Worm (Caenorhabditis elegans) whole organism, mixed stage, embryonic: ENCODE measurements around the gene C34C12.7.

ENCODE experiments used
- nhr-76 ChIP-seq: sonication (generic microtip); optimal IDR thresholded peaks from 2 replicates; lab custom pipeline; 2017; ENCODE audit warnings: missing biosample characterization, missing genetic modification characterization
- pha-4 ChIP-seq: fragments of 150-350 bp; optimal IDR thresholded peaks from 2 replicates; lab custom pipeline; 2018; ENCODE audit warnings: missing biosample characterization, missing genetic modification reagents, missing genetic modification characterization
- tbx-8 ChIP-seq: fragments of 200-800 bp; sonication (Bioruptor generic); optimal IDR thresholded peaks from 2 replicates; lab custom pipeline; 2018; ENCODE audit warnings: mild to moderate bottlenecking, missing genetic modification characterization, moderate library complexity, missing compliant biosample characterization
- ztf-11 ChIP-seq: fragments of 150-350 bp; optimal IDR thresholded peaks from 2 replicates; lab custom pipeline; 2014; ENCODE audit warnings: missing biosample characterization, missing genetic modification characterization

DNA sequence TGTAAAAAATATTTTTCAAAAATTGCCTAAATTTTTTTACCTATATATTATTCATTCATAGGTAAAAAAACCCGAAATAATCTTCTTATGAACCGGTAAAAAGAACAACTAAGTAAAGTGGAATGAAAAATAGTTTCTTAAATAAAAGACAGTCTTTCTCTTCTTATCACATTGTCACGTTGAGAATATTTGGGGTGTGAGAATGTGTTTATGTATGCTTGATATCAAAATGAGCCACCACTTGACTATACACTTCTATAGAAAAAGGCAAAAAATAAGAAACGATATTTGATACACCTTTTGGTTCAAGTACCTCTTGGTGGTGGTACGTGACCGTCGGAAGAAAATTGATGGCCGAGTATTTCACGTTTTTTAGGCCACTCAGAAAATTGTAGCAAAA lies 31.4 kb upstream of the C34C12.7 start, which contains the start of gene hmit-1.3:
- no peak for TF ChIP-seq nhr-76 (tag; lab: Kevin White, UChicago)
- TF ChIP-seq ztf-11 (tag; lab: Kevin White, UChicago): no peak
- TF ChIP-seq tbx-8 (GFP tag; lab: Kevin White, UChicago): no peak
- TF ChIP-seq pha-4 (tag; lab: Kevin White, UChicago): no peak
